Worm (Caenorhabditis elegans) whole organism, L2 larva: ENCODE measurements around the gene T04F8.7.

Experiments
- C34F6.9 ChIP-seq: fragments of 150-350 bp; optimal IDR thresholded peaks from 2 replicates; lab custom pipeline; 2014; ENCODE audit warnings: missing biosample characterization, missing genetic modification characterization
- F13H6.1 ChIP-seq: sonication (generic microtip); optimal IDR thresholded peaks from 2 replicates; lab custom pipeline; 2016; ENCODE audit warnings: missing genetic modification characterization, missing compliant biosample characterization
- R02D3.7 ChIP-seq: fragments of 150-350 bp; optimal IDR thresholded peaks from 2 replicates; lab custom pipeline; 2014; ENCODE audit warnings: missing biosample characterization, missing genetic modification characterization
- Y55F3AM.14 ChIP-seq: fragments of 200-800 bp; sonication (Bioruptor generic); optimal IDR thresholded peaks from 2 replicates; lab custom pipeline; 2018; ENCODE audit warnings: mild to moderate bottlenecking, missing genetic modification characterization, missing compliant biosample characterization
- alr-1 ChIP-seq: fragments of 150-350 bp; optimal IDR thresholded peaks from 2 replicates; lab custom pipeline; 2014; ENCODE audit warnings: missing biosample characterization, missing genetic modification characterization
- aly-2 ChIP-seq: fragments of 150-350 bp; optimal IDR thresholded peaks from 2 replicates; lab custom pipeline; 2014; ENCODE audit warnings: missing biosample characterization, missing genetic modification characterization
- blmp-1 ChIP-seq: sonication (generic microtip); optimal IDR thresholded peaks from 2 replicates; lab custom pipeline; 2017; ENCODE audit warnings: missing genetic modification characterization, mild to moderate bottlenecking, missing compliant biosample characterization, antibody characterized with exemption, moderate library complexity; ENCODE audit not compliant: insufficient read depth
- ceh-16 ChIP-seq: fragments of 150-350 bp; optimal IDR thresholded peaks from 2 replicates; lab custom pipeline; 2014; ENCODE audit warnings: missing biosample characterization, missing genetic modification characterization
- ceh-82 ChIP-seq: fragments of 150-350 bp; optimal IDR thresholded peaks from 2 replicates; lab custom pipeline; 2014; ENCODE audit warnings: missing biosample characterization, missing genetic modification characterization
- crh-2 ChIP-seq: sonication (generic microtip); optimal IDR thresholded peaks from 2 replicates; lab custom pipeline; 2017; ENCODE audit warnings: missing biosample characterization, missing genetic modification characterization
- egl-27 ChIP-seq: sonication (generic microtip); optimal IDR thresholded peaks from 3 replicates; lab custom pipeline; 2017; ENCODE audit warnings: missing biosample characterization, missing genetic modification reagents, missing genetic modification characterization
- elt-1 ChIP-seq: fragments of 150-350 bp; optimal IDR thresholded peaks from 2 replicates; lab custom pipeline; 2014; ENCODE audit warnings: missing biosample characterization, missing genetic modification characterization
- elt-3 ChIP-seq: sonication (generic microtip); optimal IDR thresholded peaks from 2 replicates; lab custom pipeline; 2017; ENCODE audit warnings: missing biosample characterization, missing genetic modification characterization
- fos-1 ChIP-seq: fragments of 150-350 bp; optimal IDR thresholded peaks from 2 replicates; lab custom pipeline; 2014; ENCODE audit warnings: missing biosample characterization, missing genetic modification characterization
- lin-13 ChIP-seq: fragments of 150-350 bp; optimal IDR thresholded peaks from 2 replicates; lab custom pipeline; 2014; ENCODE audit warnings: missing biosample characterization, missing genetic modification reagents, missing genetic modification characterization
- lin-39 ChIP-seq: fragments of 150-350 bp; optimal IDR thresholded peaks from 2 replicates; lab custom pipeline; 2014; ENCODE audit warnings: missing biosample characterization, missing genetic modification reagents, missing genetic modification characterization
- lsy-2 ChIP-seq, 2 experiments: fragments of 150-350 bp in 1 of 2; sonication (generic microtip) in 1 of 2; optimal IDR thresholded peaks; 2 replicates each; lab custom pipeline; 2014 to 2017; ENCODE audit warnings: missing biosample characterization in 2 of 2, missing genetic modification characterization in 2 of 2
- mab-5 ChIP-seq: fragments of 150-350 bp; optimal IDR thresholded peaks from 2 replicates; lab custom pipeline; 2014; ENCODE audit warnings: missing biosample characterization, missing genetic modification characterization
- mbf-1 ChIP-seq: sonication (generic microtip); optimal IDR thresholded peaks from 2 replicates; lab custom pipeline; 2017; ENCODE audit warnings: missing biosample characterization, missing genetic modification characterization
- nhr-10 ChIP-seq: sonication (generic microtip); optimal IDR thresholded peaks from 2 replicates; lab custom pipeline; 2017; ENCODE audit warnings: missing biosample characterization, missing genetic modification characterization
- nhr-11 ChIP-seq: fragments of 150-350 bp; optimal IDR thresholded peaks from 2 replicates; lab custom pipeline; 2014; ENCODE audit warnings: missing biosample characterization, missing genetic modification characterization
- nhr-12 ChIP-seq: fragments of 150-350 bp; optimal IDR thresholded peaks from 2 replicates; lab custom pipeline; 2014; ENCODE audit warnings: missing biosample characterization, missing genetic modification characterization
- nhr-129 ChIP-seq: fragments of 150-350 bp; optimal IDR thresholded peaks from 2 replicates; lab custom pipeline; 2014; ENCODE audit warnings: missing biosample characterization, missing genetic modification characterization
- nhr-23 ChIP-seq: fragments of 150-350 bp; optimal IDR thresholded peaks from 2 replicates; lab custom pipeline; 2014; ENCODE audit warnings: missing biosample characterization, missing genetic modification reagents, missing genetic modification characterization
- nhr-25 ChIP-seq: fragments of 150-350 bp; sonication (generic microtip); optimal IDR thresholded peaks from 3 replicates; lab custom pipeline; 2014; ENCODE audit warnings: missing biosample characterization, missing genetic modification characterization
- nhr-77 ChIP-seq: fragments of 150-350 bp; optimal IDR thresholded peaks from 2 replicates; lab custom pipeline; 2014; ENCODE audit warnings: missing biosample characterization, missing genetic modification characterization
- peb-1 ChIP-seq: fragments of 150-350 bp; optimal IDR thresholded peaks from 2 replicates; lab custom pipeline; 2014; ENCODE audit warnings: missing biosample characterization, missing genetic modification characterization
- sem-4 ChIP-seq: fragments of 150-350 bp; optimal IDR thresholded peaks from 2 replicates; lab custom pipeline; 2014; ENCODE audit warnings: missing biosample characterization, missing genetic modification reagents, missing genetic modification characterization
- skn-1 ChIP-seq: sonication (generic microtip); optimal IDR thresholded peaks from 2 replicates; lab custom pipeline; 2017; ENCODE audit warnings: missing biosample characterization, missing genetic modification characterization
- sma-3 ChIP-seq: sonication (generic microtip); optimal IDR thresholded peaks from 2 replicates; lab custom pipeline; 2016; ENCODE audit warnings: missing genetic modification reagents, missing genetic modification characterization, missing compliant biosample characterization
- sma-9 ChIP-seq, 2 experiments: fragments of 150-350 bp in 1 of 2; sonication (generic microtip) in 1 of 2; optimal IDR thresholded peaks; 2 replicates each; lab custom pipeline; 2014 to 2016; ENCODE audit warnings: missing genetic modification characterization in 2 of 2, mild to moderate bottlenecking in 1 of 2, missing biosample characterization in 1 of 2, missing compliant biosample characterization in 1 of 2, missing genetic modification reagents in 1 of 2, moderate library complexity in 1 of 2
- snpc-4 ChIP-seq: fragments of 150-350 bp; optimal IDR thresholded peaks from 2 replicates; lab custom pipeline; 2014; ENCODE audit warnings: missing biosample characterization, missing genetic modification characterization
- unc-39 ChIP-seq: fragments of 150-350 bp; optimal IDR thresholded peaks from 2 replicates; lab custom pipeline; 2014; ENCODE audit warnings: missing biosample characterization, missing genetic modification characterization
- unc-55 ChIP-seq: fragments of 150-350 bp; sonication (generic microtip); optimal IDR thresholded peaks from 3 replicates; lab custom pipeline; 2014; ENCODE audit warnings: missing biosample characterization, missing genetic modification reagents, missing genetic modification characterization
- unc-62 ChIP-seq: fragments of 150-350 bp; optimal IDR thresholded peaks from 2 replicates; lab custom pipeline; 2014; ENCODE audit warnings: missing biosample characterization, missing genetic modification reagents, missing genetic modification characterization
- zag-1 ChIP-seq: fragments of 150-350 bp; optimal IDR thresholded peaks from 2 replicates; lab custom pipeline; 2014; ENCODE audit warnings: missing biosample characterization, missing genetic modification characterization
- ztf-1 ChIP-seq: fragments of 200-800 bp; sonication (Bioruptor generic); conservative IDR thresholded peaks from 2 replicates; pipeline ENCODE4 v1.3.6; 2022; ENCODE audit warnings: missing genetic modification characterization, missing compliant biosample characterization
- ztf-11 ChIP-seq: sonication (generic microtip); optimal IDR thresholded peaks from 2 replicates; lab custom pipeline; 2017; ENCODE audit warnings: missing biosample characterization, missing genetic modification characterization

The T04F8.7 gene

DNA sequence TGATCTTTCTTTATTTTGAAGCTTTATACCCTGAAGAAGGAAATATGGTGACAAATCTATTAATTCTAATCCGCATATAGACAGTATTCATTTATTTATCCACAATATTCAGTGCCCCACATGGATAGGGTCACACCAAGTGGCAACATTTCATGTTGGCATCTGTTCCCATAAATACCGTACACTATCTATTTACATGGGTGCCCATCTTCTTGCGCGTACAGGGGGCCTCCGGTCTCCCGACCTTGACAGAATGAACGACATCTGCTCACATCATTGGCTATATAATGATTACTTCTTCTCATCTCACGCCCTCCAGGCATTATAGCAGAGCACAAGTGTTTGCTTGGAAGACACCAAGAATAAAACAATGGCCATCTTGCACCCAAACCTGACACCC, 5.2 kb downstream of the T04F8.7 start:
- TF ChIP-seq zag-1 (no peak), lin-13 (GFP tag; lab: Kevin White, UChicago) (no peak), ztf-11 (tag; lab: Kevin White, UChicago) (no peak), nhr-12 (tag; lab: Kevin White, UChicago) (no peak), nhr-10 (no peak), lin-39 (tag; lab: Kevin White, UChicago) (no peak), unc-39 (tag; lab: Kevin White, UChicago) (no peak), unc-55 (GFP tag; lab: Kevin White, UChicago) (no peak), ztf-1 (GFP tag; lab: Robert Waterston, UW) (no peak), R02D3.7 (tag; lab: Kevin White, UChicago) (no peak), aly-2 (tag; lab: Kevin White, UChicago) (no peak), mbf-1 (no peak), peb-1 (tag; lab: Kevin White, UChicago) (no peak), sma-3 (GFP tag; lab: Kevin White, UChicago) (no peak), nhr-11 (tag; lab: Kevin White, UChicago) (no peak), unc-62 (GFP tag; lab: Kevin White, UChicago) (no peak), nhr-23 (tag; lab: Kevin White, UChicago) (no peak)

DNA sequence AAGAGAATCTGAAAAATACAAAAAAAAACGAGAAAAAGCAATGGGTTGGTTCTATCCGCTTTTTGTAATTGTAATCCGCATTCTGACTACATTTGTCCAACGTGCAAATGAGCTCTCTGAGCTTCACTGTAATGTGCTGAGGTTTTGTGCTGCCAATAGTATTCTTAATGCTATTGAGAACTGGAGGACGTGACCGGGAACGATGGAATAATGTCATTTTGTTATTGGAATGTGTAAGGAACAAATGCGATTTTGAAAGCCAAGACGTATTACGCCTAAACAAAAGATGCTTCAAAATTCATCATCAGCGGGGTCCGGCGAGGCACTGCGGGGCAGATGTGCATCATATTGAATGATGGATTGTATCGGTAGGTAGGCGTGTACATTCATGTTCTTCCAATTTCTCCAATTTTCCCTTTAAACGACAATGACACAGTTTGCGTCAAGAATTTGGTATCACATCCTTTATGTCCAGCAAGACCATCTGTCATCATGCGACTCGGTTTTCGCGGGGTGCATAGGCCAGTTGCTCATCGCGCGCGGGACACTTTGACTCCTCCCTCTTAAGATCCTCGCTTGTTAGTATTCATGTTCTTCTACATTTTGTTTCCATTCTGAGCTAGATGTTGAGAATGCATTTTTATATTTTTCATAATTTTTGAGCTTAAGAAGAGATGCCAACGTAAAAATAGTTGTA, 7.6 kb downstream of the T04F8.7 start:
- no peak for TF ChIP-seq skn-1 (tag; lab: Kevin White, UChicago)
- peak; percentile 7 for TF ChIP-seq mab-5 (tag; lab: Kevin White, UChicago)
- TF ChIP-seq fos-1 (tag; lab: Kevin White, UChicago): no peak
- no peak for TF ChIP-seq sma-3 (GFP tag; lab: Kevin White, UChicago)

DNA sequence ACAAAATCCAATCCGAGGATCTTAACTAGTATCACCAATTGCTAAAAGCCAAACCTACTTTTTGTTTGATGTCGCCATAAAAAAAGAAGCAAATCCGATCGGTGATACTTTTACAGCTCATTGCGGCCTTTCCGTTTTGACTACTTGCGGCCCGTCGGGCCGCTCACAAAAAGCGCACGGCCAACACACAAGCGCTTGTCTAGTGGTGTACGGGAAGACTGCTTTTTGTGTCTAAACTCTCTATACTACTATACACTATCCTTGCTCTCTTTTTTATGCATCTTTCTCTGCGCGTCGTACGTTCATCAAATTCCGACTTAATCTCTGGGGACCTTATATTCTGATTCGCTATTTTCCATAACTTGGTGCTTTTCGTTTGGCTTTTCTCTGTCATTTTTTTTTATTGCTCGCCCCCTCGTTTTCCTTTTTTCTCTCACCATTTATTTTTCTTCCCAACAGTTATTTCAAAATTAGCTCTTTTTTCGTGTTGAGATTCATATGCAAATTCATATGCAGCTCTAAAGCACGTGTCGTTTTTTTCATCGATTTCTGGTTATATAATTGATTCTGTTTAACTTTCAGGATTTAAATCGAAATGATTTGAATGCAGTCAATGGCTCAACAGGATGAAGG, 14.1 kb downstream of the T04F8.7 start, which contains the start of gene noca-2:
Gene noca-2 (plus strand): TSS at position 583 of the 633 bp plus-strand sequence.
- TF ChIP-seq mbf-1 (no peak), unc-55 (GFP tag; lab: Kevin White, UChicago) (peak; percentile 81), peb-1 (tag; lab: Kevin White, UChicago) (no peak), sem-4 (tag; lab: Kevin White, UChicago) (peak; percentile 3), F13H6.1 (tag; lab: Kevin White, UChicago) (peak; percentile 47), crh-2 (tag; lab: Kevin White, UChicago) (peak; percentile 8), egl-27 (tag; lab: Kevin White, UChicago) (peak; percentile 36), C34F6.9 (peak; percentile 75), fos-1 (tag; lab: Kevin White, UChicago) (peak; percentile 15), elt-3 (no peak), mab-5 (tag; lab: Kevin White, UChicago) (peak; percentile 76), snpc-4 (tag; lab: Kevin White, UChicago) (no peak), sma-9 (GFP tag; optimal IDR thresholded peaks at IDR 0.05; lab: Kevin White, UChicago) (peak; percentile 67), sma-9 (tag; optimal IDR thresholded peaks at IDR 0.05; lab: Kevin White, UChicago) (no peak), lsy-2 (tag; optimal IDR thresholded peaks at IDR 0.05; lab: Kevin White, UChicago) (peak in 1 of 2 experiments; percentile 44), nhr-129 (peak; percentile 6), zag-1 (peak; percentile 55)

DNA sequence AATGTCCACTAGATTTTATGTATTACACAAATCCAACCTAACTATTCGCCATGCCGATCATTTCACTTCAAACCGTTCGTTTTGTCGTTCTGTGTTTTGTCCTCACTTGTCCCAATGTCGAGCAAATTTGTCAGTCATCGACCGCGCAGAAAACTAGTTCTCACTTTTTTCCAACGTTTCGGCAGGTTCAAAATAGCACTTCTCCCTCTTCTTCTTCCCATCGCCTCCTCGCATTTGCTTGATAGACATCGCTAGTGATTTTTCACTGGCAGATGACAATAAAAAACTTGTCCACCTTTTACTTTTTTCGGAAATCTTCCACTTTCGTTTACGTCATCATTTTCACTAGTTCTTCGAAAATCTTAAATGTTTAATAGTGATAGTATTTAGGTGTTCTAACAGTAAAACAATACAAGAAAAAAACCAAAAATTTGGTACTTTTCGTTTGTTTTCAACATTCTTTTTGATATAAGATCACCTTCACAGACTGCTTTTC, 15.2 kb downstream of the T04F8.7 start:
- TF ChIP-seq sem-4 (tag; lab: Kevin White, UChicago) (peak; percentile 40), elt-3 (no peak), nhr-25 (peak; percentile 14), blmp-1 (tag; lab: Kevin White, UChicago) (peak; percentile 95), nhr-10 (no peak)

DNA sequence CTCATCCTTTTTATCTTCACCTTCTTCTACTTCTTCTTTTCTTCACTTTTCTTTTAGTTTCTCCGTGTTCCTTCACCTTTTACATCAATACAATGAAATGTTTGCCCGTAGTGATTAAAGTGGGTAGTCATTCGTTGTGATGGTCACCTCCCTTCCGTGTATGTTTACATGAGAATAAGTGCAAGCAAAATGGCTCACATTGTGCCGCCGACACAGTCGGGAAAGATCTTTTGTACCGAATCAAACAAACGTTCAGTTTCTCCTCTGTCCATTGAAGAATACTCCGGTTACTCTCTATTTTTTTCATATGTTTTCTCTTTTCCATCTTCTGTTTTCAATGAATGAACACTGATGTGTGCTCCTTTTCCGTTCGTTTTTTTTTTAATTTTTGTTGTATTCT, 16.6 kb downstream of the T04F8.7 start:
- TF ChIP-seq skn-1 (tag; lab: Kevin White, UChicago) (no peak), lin-13 (GFP tag; lab: Kevin White, UChicago) (no peak), snpc-4 (tag; lab: Kevin White, UChicago) (no peak), unc-62 (GFP tag; lab: Kevin White, UChicago) (no peak), Y55F3AM.14 (GFP tag; lab: Kevin White, UChicago) (no peak), nhr-77 (tag; lab: Kevin White, UChicago) (no peak), mab-5 (tag; lab: Kevin White, UChicago) (no peak), ceh-16 (tag; lab: Kevin White, UChicago) (no peak), F13H6.1 (tag; lab: Kevin White, UChicago) (no peak), alr-1 (tag; lab: Kevin White, UChicago) (no peak), egl-27 (tag; lab: Kevin White, UChicago) (no peak), blmp-1 (tag; lab: Kevin White, UChicago) (no peak), fos-1 (tag; lab: Kevin White, UChicago) (no peak), elt-1 (no peak), ztf-11 (tag; lab: Kevin White, UChicago) (no peak), ceh-82 (tag; lab: Kevin White, UChicago) (no peak), crh-2 (tag; lab: Kevin White, UChicago) (no peak)
- TF ChIP-seq, all 48 proteins: peak for 0
